Worm (Caenorhabditis elegans): ENCODE measurements around the gene atx-3.

- TF ChIP-seq bed-3 (GFP tag; optimal IDR thresholded peaks at IDR 0.05) (no peak), hlh-1 (tag; optimal IDR thresholded peaks at IDR 0.05) (no peak), elt-1 (tag; optimal IDR thresholded peaks at IDR 0.05; ENCODE audit: borderline replicate concordance, insufficient read depth) (no peak), lin-13 (tag; optimal IDR thresholded peaks at IDR 0.05) (no peak), blmp-1 (tag; optimal IDR thresholded peaks at IDR 0.05) (no peak), unc-62 (GFP tag; optimal IDR thresholded peaks at IDR 0.05) (no peak), nhr-28 (tag; optimal IDR thresholded peaks at IDR 0.05) (no peak), ces-1 (GFP tag; optimal IDR thresholded peaks at IDR 0.05) (no peak), cnd-1 (tag; optimal IDR thresholded peaks at IDR 0.05) (no peak), nhr-2 (tag; optimal IDR thresholded peaks at IDR 0.05) (no peak), sptf-1 (tag; optimal IDR thresholded peaks at IDR 0.05) (no peak)
Measured at ce11 chrV:15568381-15568780, 8.9 kb downstream of the atx-3 start.

Measured in whole organism, mixed stage, embryonic.